Worm (Caenorhabditis elegans) whole organism, L4/young adult: ENCODE data around the gene T07F12.2.
A peak's percentile ranks its signal among the peaks of the same experiment; 100 is the strongest.

Experiments
- W03F9.2 ChIP-seq: fragments of 150-350 bp; optimal IDR thresholded peaks from 2 replicates; lab custom pipeline; 2014; ENCODE audit warnings: missing biosample characterization, missing genetic modification characterization
- dao-5 ChIP-seq: sonication (generic microtip); optimal IDR thresholded peaks from 2 replicates; lab custom pipeline; 2016; ENCODE audit warnings: missing genotype, missing genetic modification characterization, moderate library complexity, missing compliant biosample characterization
- him-1 ChIP-seq: sonication (generic microtip); optimal IDR thresholded peaks from 2 replicates; lab custom pipeline; 2016; ENCODE audit warnings: missing genotype, missing genetic modification reagents, missing genetic modification characterization, missing compliant biosample characterization

Gene T07F12.2

ce11 chrX:4876904-4877303 lies 13.1 kb upstream of the T07F12.2 start, which contains the start of gene tsp-14:
Gene tsp-14, minus strand, starts transcription at chrX:4876965.
- TF ChIP-seq him-1 (tag; lab: Kevin White, UChicago): no peak
- TF ChIP-seq dao-5 (tag; lab: Kevin White, UChicago): no peak
- no peak for TF ChIP-seq W03F9.2 (tag; lab: Kevin White, UChicago)

ce11 chrX:4879998-4880397 lies 10.0 kb upstream of the T07F12.2 start:
- TF ChIP-seq W03F9.2 (tag; lab: Kevin White, UChicago) (no peak), dao-5 (tag; lab: Kevin White, UChicago) (no peak)

ce11 chrX:4881310-4881709 lies 8.7 kb upstream of the T07F12.2 start:
- TF ChIP-seq dao-5 (tag; lab: Kevin White, UChicago) (no peak), him-1 (tag; lab: Kevin White, UChicago) (no peak), W03F9.2 (tag; lab: Kevin White, UChicago) (no peak)

- TF ChIP-seq W03F9.2 (tag; lab: Kevin White, UChicago): no peak
- no peak for TF ChIP-seq dao-5 (tag; lab: Kevin White, UChicago)
- TF ChIP-seq him-1 (tag; lab: Kevin White, UChicago): no peak
Measured at ce11 chrX:4885651-4886050, 4.4 kb upstream of the T07F12.2 start, which contains the start of gene arrd-23. Gene arrd-23, plus strand, starts transcription at chrX:4885951.

- TF ChIP-seq him-1 (tag; lab: Kevin White, UChicago) (no peak), W03F9.2 (tag; lab: Kevin White, UChicago) (no peak), dao-5 (tag; lab: Kevin White, UChicago) (no peak)
Measured at ce11 chrX:4893623-4894105, 3.6 kb downstream of the T07F12.2 start, which contains the start of gene T07F12.1. Gene T07F12.1, plus strand, starts transcription at chrX:4894055.

- TF ChIP-seq him-1 (tag; lab: Kevin White, UChicago) (no peak), W03F9.2 (tag; lab: Kevin White, UChicago) (no peak), dao-5 (tag; lab: Kevin White, UChicago) (no peak)
Measured at ce11 chrX:4895223-4895622, 5.2 kb downstream of the T07F12.2 start.

- TF ChIP-seq W03F9.2 (tag; lab: Kevin White, UChicago) (no peak), dao-5 (tag; lab: Kevin White, UChicago) (no peak), him-1 (tag; lab: Kevin White, UChicago) (peak; percentile 31)
Measured at ce11 chrX:4899623-4900022, 9.6 kb downstream of the T07F12.2 start.

- TF ChIP-seq him-1 (tag; lab: Kevin White, UChicago) (no peak), dao-5 (tag; lab: Kevin White, UChicago) (no peak), W03F9.2 (tag; lab: Kevin White, UChicago) (no peak)
Measured at ce11 chrX:4900685-4901084, 10.6 kb downstream of the T07F12.2 start, which contains the start of gene T07F12.4. Gene T07F12.4, minus strand, starts transcription at chrX:4900814.

- TF ChIP-seq dao-5 (tag; lab: Kevin White, UChicago) (no peak), W03F9.2 (tag; lab: Kevin White, UChicago) (no peak), him-1 (tag; lab: Kevin White, UChicago) (no peak)
Measured at ce11 chrX:4901974-4902373, 11.9 kb downstream of the T07F12.2 start.

- TF ChIP-seq him-1 (tag; lab: Kevin White, UChicago) (no peak), dao-5 (tag; lab: Kevin White, UChicago) (no peak), W03F9.2 (tag; lab: Kevin White, UChicago) (no peak)
Measured at ce11 chrX:4902376-4902775, 12.3 kb downstream of the T07F12.2 start.

ce11 chrX:4905804-4906203 lies 15.8 kb downstream of the T07F12.2 start, which contains the start of gene K05B2.2:
Gene K05B2.2, plus strand, starts transcription at chrX:4906081.
- no peak for TF ChIP-seq dao-5 (tag; lab: Kevin White, UChicago)
- no peak for TF ChIP-seq him-1 (tag; lab: Kevin White, UChicago)
- TF ChIP-seq W03F9.2 (tag; lab: Kevin White, UChicago): no peak

- no peak for TF ChIP-seq dao-5 (tag; lab: Kevin White, UChicago)
- TF ChIP-seq him-1 (tag; lab: Kevin White, UChicago): no peak
- TF ChIP-seq W03F9.2 (tag; lab: Kevin White, UChicago): no peak
Measured at ce11 chrX:4911287-4911876, 21.3 kb downstream of the T07F12.2 start.

- TF ChIP-seq W03F9.2 (tag; lab: Kevin White, UChicago) (no peak), dao-5 (tag; lab: Kevin White, UChicago) (no peak), him-1 (tag; lab: Kevin White, UChicago) (no peak)
Measured at ce11 chrX:4914464-4914863, 24.4 kb downstream of the T07F12.2 start.

ce11 chrX:4915879-4916278 lies 25.8 kb downstream of the T07F12.2 start, which contains the start of gene ifa-4:
Gene ifa-4, minus strand, starts transcription at chrX:4915979.
- no peak for TF ChIP-seq dao-5 (tag; lab: Kevin White, UChicago)
- no peak for TF ChIP-seq him-1 (tag; lab: Kevin White, UChicago)
- no peak for TF ChIP-seq W03F9.2 (tag; lab: Kevin White, UChicago)
